Worm (Caenorhabditis elegans): ENCODE results near the gene tlk-1.

DNA sequence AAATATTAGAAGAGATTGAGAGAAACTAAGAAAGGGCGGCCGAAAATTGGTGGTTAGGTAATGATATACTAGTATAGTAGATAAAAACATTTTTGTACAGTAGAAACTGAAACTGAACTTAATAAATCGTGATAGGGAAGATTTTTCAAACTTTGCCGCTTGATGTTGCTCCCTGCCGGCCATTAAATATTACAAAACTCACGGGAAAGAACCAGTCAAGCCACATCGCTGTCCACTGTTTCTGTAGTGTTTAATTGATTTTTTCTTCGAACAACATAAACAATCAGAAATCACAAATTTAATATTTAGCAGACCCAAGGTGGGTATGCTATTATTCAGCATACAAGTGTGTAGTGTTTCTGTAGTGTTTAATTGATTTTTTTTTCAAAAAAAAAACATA lies 51.4 kb downstream of the tlk-1 start, which contains the start of gene T05G5.5:
- no peak for TF ChIP-seq mdl-1 (tag; optimal IDR thresholded peaks at IDR 0.05)
- TF ChIP-seq swsn-7 (tag; optimal IDR thresholded peaks at IDR 0.05): no peak
- TF ChIP-seq nhr-71 (tag; optimal IDR thresholded peaks at IDR 0.05): peak; percentile 40
- TF ChIP-seq irx-1 (tag; optimal IDR thresholded peaks at IDR 0.05): no peak
- TF ChIP-seq ceh-82 (tag; optimal IDR thresholded peaks at IDR 0.05): no peak
- no peak for TF ChIP-seq rnt-1 (tag; optimal IDR thresholded peaks at IDR 0.05)

Data from whole organism, L1 larva.